Fruit fly (Drosophila melanogaster): Measurements from ENCODE around the gene Syx1A.

DNA sequence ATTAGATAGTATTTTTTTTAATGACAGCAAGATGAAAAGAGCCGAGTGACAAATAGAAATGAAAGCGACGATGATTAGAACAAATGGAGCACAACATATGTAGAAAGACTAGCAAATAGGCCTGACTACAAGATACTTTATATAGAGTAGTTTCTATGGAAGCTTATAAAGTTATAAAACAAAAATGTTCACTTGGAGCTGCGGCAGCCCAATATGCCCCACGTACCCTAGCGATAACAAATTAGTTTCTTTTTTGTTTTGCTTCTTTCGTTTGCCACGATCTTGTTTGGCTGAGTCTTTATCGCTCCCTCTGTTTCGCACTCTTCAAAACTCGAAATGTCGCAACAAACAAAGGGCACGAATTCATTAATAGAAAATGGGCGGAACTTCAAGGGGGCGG, 4.8 kb downstream of the Syx1A start:
- TF ChIP-seq usp (GFP tag; optimal IDR thresholded peaks at IDR 0.05) (no peak), CG8478 (optimal IDR thresholded peaks at IDR 0.05) (no peak), EcR (GFP tag; optimal IDR thresholded peaks at IDR 0.05) (no peak), psq (optimal IDR thresholded peaks at IDR 0.05) (no peak)
